Worm (Caenorhabditis elegans) whole organism, early embryonic: Measurements from ENCODE around the gene K12H6.6.

ENCODE experiments used
- aly-1 ChIP-seq: sonication (generic microtip); optimal IDR thresholded peaks from 2 replicates; lab custom pipeline; 2016; ENCODE audit warnings: missing genetic modification characterization, missing compliant biosample characterization
- ets-7 ChIP-seq: sonication (generic microtip); optimal IDR thresholded peaks from 2 replicates; lab custom pipeline; 2016; ENCODE audit warnings: missing genotype, missing genetic modification characterization, missing compliant biosample characterization
- hnd-1 ChIP-seq: sonication (generic microtip); optimal IDR thresholded peaks from 2 replicates; lab custom pipeline; 2016; ENCODE audit warnings: missing genetic modification characterization, missing compliant biosample characterization

DNA sequence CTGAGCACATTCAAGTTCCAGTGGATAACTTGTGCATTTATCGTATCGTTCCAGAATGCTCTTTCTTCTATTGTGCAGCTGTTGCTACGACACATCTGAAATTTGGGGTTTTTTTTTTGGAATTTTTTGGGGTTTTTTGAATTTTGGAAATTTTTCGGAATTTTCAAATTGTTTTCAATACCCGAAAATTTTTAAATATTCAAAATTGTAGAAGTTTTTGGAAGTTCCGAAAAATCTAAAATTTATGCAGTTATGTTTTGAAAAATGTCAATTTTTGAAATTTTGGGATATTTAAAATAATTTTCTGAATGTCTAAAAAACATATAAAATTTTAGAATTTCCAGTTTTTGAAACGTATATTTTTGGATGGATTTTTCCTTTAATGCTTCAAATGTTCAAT, 40.8 kb upstream of the K12H6.6 start, which contains the start of gene Y110A2AL.10:
- TF ChIP-seq hnd-1 (tag; lab: Kevin White, UChicago) (no peak), aly-1 (tag; lab: Kevin White, UChicago) (no peak), ets-7 (no peak)
